Worm (Caenorhabditis elegans) whole organism, L4/young adult: ENCODE measurements around the gene alh-1.

Source experiments
- W03F9.2 ChIP-seq: fragments of 150-350 bp; optimal IDR thresholded peaks from 2 replicates; lab custom pipeline; 2014; ENCODE audit warnings: missing biosample characterization, missing genetic modification characterization
- dao-5 ChIP-seq: sonication (generic microtip); optimal IDR thresholded peaks from 2 replicates; lab custom pipeline; 2016; ENCODE audit warnings: missing genotype, missing genetic modification characterization, moderate library complexity, missing compliant biosample characterization
- him-1 ChIP-seq: sonication (generic microtip); optimal IDR thresholded peaks from 2 replicates; lab custom pipeline; 2016; ENCODE audit warnings: missing genotype, missing genetic modification reagents, missing genetic modification characterization, missing compliant biosample characterization

alh-1 gene

DNA sequence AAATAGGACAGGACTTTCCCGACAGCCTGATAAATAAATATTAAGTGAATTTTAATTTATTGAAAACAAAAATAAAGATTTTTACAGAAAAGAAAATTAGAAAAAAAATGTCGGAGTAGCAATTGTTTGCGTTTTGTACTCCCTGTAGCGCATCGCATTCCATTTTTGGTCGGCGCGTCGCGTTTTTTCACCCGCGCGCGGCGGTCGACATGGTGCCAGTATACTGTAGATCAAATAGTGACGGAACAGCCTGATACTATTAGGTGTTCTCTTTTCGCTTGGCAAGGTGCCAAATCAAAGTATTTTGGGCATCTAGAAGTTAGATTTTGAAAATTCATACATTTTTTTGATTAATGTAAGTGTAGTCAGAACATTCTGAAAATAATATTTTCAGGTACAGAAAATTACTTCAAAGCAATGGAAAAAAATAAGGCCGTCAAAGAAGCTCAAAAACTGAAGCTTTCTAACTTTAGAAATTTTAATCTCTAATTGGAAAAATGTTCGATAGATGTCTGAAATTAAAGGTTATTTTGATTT lies 21.2 kb downstream of the alh-1 start:
- TF ChIP-seq dao-5 (tag; lab: Kevin White, UChicago) (no peak), him-1 (tag; lab: Kevin White, UChicago) (no peak), W03F9.2 (tag; lab: Kevin White, UChicago) (no peak)

DNA sequence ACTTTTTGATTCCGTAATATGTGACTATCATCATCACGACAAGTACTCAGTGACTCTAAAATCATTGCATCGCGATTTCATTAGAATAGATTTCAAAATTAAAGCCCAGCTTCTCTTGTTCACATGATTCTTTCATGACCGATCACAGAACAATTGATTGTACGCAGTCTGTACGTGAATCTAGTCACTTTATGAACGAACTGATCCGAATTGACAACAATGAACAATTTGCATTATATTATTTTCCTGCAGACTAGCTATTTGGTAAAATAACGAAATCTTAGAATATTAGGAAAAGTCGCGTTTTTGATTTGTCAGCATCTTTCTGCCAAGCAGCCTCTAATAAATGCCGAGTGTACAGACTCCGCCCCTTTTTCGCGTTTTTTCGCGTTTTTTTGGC lies 21.9 kb downstream of the alh-1 start:
- TF ChIP-seq W03F9.2 (tag; lab: Kevin White, UChicago) (no peak), him-1 (tag; lab: Kevin White, UChicago) (no peak), dao-5 (tag; lab: Kevin White, UChicago) (no peak)

DNA sequence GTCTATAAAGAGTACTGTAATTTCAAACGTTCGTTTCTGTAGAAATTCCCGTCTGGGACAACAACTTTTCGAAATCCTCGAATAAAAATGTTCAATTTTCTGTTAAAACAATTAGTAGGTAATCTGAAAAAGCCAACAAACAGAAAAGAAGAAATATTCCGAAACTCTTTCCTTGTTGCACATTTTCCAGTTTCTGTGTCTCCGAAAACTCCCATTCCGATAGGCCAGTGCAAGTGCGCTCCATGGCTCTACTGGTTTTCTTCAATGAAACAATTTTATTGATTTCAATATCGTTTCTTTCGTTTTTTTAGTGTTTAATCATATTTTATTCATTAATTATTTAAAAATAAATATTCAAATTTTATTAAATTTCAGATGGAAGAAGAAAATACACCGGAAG lies 25.1 kb downstream of the alh-1 start, which contains the start of gene F54D8.6:
F54D8.6 (plus strand) TSS at position 370 of the 400 bp plus-strand sequence.
- TF ChIP-seq dao-5 (tag; lab: Kevin White, UChicago) (no peak), W03F9.2 (tag; lab: Kevin White, UChicago) (peak; percentile 40)

DNA sequence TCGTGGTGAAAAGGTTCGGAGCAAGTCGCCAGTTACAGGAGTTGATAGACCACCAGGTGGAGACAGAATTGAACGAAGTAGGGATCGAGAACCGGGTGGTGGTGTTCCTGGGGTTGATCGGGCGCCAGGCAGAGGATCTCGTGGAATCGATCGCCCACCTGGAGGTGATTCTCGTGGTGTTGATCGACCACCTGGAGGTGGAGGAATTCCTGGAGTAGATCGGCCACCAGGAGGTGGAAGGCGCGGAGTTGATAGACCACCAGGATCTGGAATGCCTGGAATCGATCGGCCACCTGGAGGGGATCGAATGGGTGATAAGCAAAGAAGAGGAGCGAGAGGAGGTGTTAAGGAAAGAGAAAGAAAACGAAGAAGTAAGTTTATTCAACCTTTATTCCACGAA lies 27.9 kb downstream of the alh-1 start:
- TF ChIP-seq dao-5 (tag; lab: Kevin White, UChicago) (no peak), him-1 (tag; lab: Kevin White, UChicago) (no peak), W03F9.2 (tag; lab: Kevin White, UChicago) (no peak)

DNA sequence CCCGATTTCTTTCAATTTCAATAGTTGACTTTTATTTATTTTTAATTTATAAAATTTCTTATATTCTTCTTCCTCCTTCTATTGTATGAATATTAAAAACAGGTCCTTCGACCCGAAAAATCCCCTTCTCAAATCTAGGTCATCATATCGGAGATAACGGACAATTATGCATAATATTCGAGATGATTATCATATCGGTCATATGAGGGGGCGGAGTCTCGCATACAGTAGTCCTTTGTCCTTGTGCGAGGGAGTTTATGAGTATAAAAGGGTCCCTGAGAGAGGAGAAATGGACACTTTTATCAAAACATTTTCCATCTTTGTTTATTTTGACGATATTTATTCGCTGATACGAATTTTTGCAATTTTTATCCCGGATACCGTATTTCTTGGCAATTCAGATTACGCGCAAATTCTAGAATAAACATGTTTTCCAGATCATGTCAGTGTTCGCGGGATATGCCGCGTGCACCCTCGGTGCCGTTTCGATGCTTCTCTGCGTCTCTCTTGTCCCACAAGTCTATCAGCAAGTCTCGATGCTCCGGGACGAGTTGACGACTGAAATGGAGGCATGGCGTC lies 29.4 kb downstream of the alh-1 start, which contains the start of gene dpy-17:
dpy-17 (plus strand) TSS at position 438 of the 579 bp plus-strand sequence.
- no peak for TF ChIP-seq W03F9.2 (tag; lab: Kevin White, UChicago)
- TF ChIP-seq him-1 (tag; lab: Kevin White, UChicago) = no peak
- TF ChIP-seq dao-5 (tag; lab: Kevin White, UChicago) = no peak

DNA sequence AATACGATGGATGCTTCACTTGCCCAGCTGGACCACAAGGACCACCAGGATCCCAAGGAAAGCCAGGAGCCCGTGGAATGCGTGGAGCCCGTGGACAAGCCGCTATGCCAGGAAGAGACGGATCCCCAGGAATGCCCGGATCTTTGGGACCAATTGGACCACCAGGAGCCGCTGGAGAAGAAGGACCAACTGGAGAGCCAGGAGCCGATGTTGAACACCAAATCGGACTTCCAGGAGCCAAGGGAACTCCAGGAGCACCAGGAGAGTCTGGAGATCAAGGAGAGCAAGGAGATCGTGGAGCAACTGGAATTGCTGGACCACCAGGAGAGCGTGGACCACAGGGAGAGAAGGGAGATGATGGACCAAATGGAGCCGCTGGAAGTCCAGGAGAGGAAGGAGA lies 30.4 kb downstream of the alh-1 start:
- TF ChIP-seq him-1 (tag; lab: Kevin White, UChicago) (no peak), W03F9.2 (tag; lab: Kevin White, UChicago) (no peak), dao-5 (tag; lab: Kevin White, UChicago) (no peak)

DNA sequence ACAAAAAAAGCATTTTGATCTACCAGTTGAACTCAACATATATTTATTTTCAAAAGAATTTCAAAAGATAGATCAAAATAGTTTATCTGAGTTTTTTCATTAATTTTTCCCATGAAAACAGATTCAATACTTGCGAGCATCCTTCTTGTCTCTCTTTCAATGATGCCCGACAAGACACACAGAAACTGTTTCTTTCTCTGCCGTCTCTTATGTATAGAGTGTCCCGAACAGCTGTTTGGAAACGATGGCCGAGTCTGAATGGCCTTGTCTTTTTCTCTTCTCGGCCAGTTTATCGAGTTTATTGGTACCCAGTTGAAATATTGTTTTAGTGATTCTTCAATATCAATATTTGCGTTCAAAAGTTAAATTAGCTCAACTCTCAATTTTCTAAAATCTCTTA lies 31.2 kb downstream of the alh-1 start:
- no peak for TF ChIP-seq him-1 (tag; lab: Kevin White, UChicago)
- peak; percentile 70 for TF ChIP-seq W03F9.2 (tag; lab: Kevin White, UChicago)

DNA sequence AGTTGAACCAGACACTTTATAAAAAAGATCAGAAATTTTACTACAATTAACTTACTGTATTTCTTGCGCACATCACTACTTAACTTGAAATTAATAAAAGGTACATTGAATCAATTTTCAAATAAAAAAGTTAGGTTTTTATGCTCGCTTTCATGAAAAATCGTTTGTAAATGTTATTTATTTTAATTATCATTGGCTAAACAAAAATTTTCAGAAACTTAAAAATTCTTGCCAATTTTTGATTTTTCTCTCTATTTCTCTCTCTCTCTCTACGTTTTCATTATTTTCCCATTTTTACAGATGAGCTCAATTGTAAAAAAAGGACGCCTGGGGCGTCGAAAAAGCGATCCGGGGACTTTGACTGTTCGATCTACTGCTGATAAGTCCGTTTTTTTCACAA lies 31.8 kb downstream of the alh-1 start, which contains the start of gene sax-2:
sax-2 (plus strand) TSS at position 301 of the 400 bp plus-strand sequence.
- TF ChIP-seq him-1 (tag; lab: Kevin White, UChicago) (no peak), dao-5 (tag; lab: Kevin White, UChicago) (no peak), W03F9.2 (tag; lab: Kevin White, UChicago) (no peak)

DNA sequence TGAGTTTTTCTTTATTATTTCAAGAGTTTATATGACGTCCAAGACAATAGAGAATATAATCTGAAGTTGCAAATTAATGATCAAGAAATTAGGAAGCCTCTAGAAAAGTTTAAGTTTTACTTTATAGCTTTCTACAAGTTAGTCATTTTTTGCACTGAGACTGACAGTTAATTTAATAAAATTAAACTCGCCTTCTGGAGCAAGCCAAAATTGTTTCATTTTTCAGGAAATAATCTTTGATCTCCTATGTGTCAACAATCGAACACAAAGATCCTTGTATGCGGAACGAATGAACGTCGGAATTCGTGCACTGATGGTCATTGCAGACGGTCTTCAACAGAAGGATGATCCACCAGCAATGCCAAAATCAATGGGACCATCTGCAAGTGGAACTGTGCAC lies 34.8 kb downstream of the alh-1 start:
- TF ChIP-seq W03F9.2 (tag; lab: Kevin White, UChicago) = no peak
- TF ChIP-seq dao-5 (tag; lab: Kevin White, UChicago) = no peak
- TF ChIP-seq him-1 (tag; lab: Kevin White, UChicago) = no peak

DNA sequence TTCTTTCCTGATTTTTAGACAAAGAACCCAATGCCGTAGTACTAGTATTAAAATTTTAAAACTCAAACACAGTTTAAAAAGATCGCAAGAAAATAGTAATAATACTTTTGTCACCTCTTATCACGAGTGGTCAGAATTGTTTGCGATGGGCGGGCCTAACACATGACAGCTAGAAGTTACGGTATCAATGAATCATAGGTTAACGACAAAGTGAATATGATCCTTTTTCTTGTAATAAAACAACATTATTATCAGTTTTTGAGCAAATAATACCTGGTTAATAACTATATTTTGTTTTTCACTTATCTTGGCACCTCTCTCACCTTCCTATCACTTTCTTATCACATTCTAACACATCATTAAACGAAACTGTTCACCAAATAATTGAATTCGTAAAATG lies 35.4 kb downstream of the alh-1 start:
- no peak for TF ChIP-seq him-1 (tag; lab: Kevin White, UChicago)
- no peak for TF ChIP-seq dao-5 (tag; lab: Kevin White, UChicago)

DNA sequence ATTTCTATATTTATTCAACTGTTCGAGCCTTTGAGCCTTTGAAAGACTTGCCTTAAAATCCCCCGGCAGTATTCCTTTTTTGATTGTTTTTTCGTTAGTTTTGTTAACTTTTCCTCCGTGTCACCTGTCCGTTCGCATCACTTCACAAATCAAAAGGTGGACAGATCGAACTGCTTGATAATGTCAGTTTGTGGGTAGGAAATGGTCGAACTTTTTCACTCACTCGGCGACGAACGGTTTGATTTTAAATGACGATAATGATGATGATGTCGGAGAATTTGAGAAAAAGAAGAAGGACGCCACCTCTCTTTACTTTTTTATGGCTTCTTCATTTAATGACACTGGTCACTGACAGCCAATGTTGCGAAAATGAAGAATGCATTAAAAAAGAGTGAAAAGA lies 41.5 kb downstream of the alh-1 start:
- TF ChIP-seq him-1 (tag; lab: Kevin White, UChicago) (no peak), W03F9.2 (tag; lab: Kevin White, UChicago) (no peak), dao-5 (tag; lab: Kevin White, UChicago) (no peak)

DNA sequence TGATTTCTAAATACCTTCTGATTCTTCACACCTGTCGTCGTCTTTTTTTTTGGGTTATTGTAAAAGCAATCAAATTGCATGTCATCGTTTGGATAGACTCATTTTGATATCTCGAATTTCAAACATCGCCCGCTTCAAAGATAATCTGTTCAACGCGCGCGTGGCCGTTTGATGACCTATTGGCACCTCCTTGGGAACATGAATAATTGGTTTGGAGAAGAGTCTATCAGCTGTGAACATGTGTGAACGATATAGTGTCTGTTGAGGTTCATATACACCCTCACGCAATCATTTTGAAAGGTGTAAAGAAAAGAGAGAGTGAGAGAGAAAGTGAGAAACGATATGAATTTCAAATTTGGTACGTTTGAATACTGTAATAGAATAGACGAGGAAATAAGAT lies 43.0 kb downstream of the alh-1 start:
- no peak for TF ChIP-seq W03F9.2 (tag; lab: Kevin White, UChicago)

DNA sequence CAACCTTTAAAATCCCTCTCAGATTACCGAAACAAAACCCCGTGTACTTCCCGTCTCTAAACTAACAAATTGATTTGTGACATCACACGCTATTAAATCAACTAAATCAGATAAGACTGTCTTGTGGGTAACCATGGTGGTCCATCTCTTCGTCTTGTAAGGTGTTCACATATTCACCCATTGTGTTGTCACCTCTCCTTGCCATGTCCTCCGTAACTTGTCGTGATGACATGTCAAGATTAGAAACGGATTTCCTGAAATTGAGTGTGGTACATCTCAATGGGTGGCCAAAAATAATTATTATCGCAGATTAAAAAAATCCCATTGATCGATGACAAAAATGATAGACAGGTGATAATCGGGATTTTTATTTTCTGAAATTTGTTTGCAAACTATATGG lies 46.8 kb downstream of the alh-1 start:
- no peak for TF ChIP-seq dao-5 (tag; lab: Kevin White, UChicago)

DNA sequence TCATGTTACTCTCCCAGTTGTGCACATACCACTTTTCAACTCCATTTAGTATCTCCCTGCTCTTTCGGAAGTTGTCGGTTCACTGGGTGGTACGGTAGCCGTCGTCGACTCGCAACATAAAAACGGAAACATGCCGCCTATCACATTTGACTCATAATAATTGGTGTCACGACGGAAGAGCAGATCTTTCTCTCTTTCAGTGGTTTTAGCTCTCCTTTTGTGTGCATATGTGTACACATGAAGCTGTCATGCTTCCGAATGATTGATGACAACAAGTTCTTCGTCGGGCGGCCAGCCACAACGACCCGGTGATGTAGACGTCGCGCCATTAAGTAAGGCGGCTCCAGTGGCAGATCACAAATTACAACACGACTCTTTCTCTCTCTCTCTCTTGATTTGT lies 48.2 kb downstream of the alh-1 start:
- TF ChIP-seq W03F9.2 (tag; lab: Kevin White, UChicago) (no peak), him-1 (tag; lab: Kevin White, UChicago) (no peak), dao-5 (tag; lab: Kevin White, UChicago) (no peak)
